Worm (Caenorhabditis elegans) whole organism, L2 larva: ENCODE data around the gene clc-4.

Experiments used
- elt-3 ChIP-seq: sonication (generic microtip); optimal IDR thresholded peaks from 2 replicates; lab custom pipeline; 2017; ENCODE audit warnings: missing biosample characterization, missing genetic modification characterization
- lin-13 ChIP-seq: fragments of 150-350 bp; optimal IDR thresholded peaks from 2 replicates; lab custom pipeline; 2014; ENCODE audit warnings: missing biosample characterization, missing genetic modification reagents, missing genetic modification characterization
- mab-5 ChIP-seq: fragments of 150-350 bp; optimal IDR thresholded peaks from 2 replicates; lab custom pipeline; 2014; ENCODE audit warnings: missing biosample characterization, missing genetic modification characterization

- no peak for TF ChIP-seq elt-3 (tag; lab: Kevin White, UChicago)
- no peak for TF ChIP-seq lin-13 (GFP tag; lab: Kevin White, UChicago)
- TF ChIP-seq mab-5 (tag; lab: Kevin White, UChicago): no peak
Measured at ce11 chrX:10757608-10758007, 26.1 kb downstream of the clc-4 start, which contains the start of gene R07A4.4.
